Fruit fly (Drosophila melanogaster) whole organism, embryonic: Measurements from ENCODE around the gene CG32161.

ENCODE experiments used
- Adf1 ChIP-seq: fragments of 200-800 bp; sonication (Bioruptor generic); IDR thresholded peaks from 2 replicates; pipeline ENCODE4 v1.3.6; 2022; ENCODE audit warnings: missing biosample characterization, missing genetic modification characterization
- BtbVII ChIP-seq: fragments of 200-800 bp; sonication (Bioruptor generic); optimal IDR thresholded peaks from 3 replicates; lab custom pipeline; 2017; ENCODE audit warnings: missing biosample characterization, mild to moderate bottlenecking, missing genetic modification characterization
- CG10274 ChIP-seq: fragments of 200-800 bp; sonication (Bioruptor generic); optimal IDR thresholded peaks from 3 replicates; lab custom pipeline; 2017; ENCODE audit warnings: missing biosample characterization, mild to moderate bottlenecking, missing genetic modification characterization
- CG11093 ChIP-seq: fragments of 200-800 bp; sonication (Bioruptor generic); IDR thresholded peaks from 3 replicates; pipeline ENCODE4 v1.3.6; 2022; ENCODE audit warnings: missing biosample characterization, missing genetic modification characterization
- CG12236 ChIP-seq: fragments of 200-800 bp; sonication (Bioruptor generic); optimal IDR thresholded peaks from 2 replicates; lab custom pipeline; 2016; ENCODE audit warnings: missing biosample characterization, missing genetic modification characterization
- CG1233 ChIP-seq: fragments of 200-800 bp; sonication (Bioruptor generic); optimal IDR thresholded peaks from 4 replicates; lab custom pipeline; 2018; ENCODE audit warnings: missing biosample characterization, mild to moderate bottlenecking, missing genetic modification characterization
- CG13296 ChIP-seq: fragments of 200-800 bp; sonication (Bioruptor generic); optimal IDR thresholded peaks from 3 replicates; lab custom pipeline; 2018; ENCODE audit warnings: missing biosample characterization, mild to moderate bottlenecking, missing genetic modification characterization
- CG13624 ChIP-seq: fragments of 200-800 bp; sonication (Bioruptor generic); optimal IDR thresholded peaks from 2 replicates; lab custom pipeline; 2016; ENCODE audit warnings: missing biosample characterization, missing genetic modification characterization
- CG14014 ChIP-seq: fragments of 200-800 bp; sonication (Bioruptor generic); IDR thresholded peaks from 2 replicates; pipeline ENCODE4 v1.3.6; 2022; ENCODE audit warnings: missing biosample characterization, missing genetic modification characterization
- CG17328 ChIP-seq: fragments of 200-800 bp; sonication (Bioruptor generic); IDR thresholded peaks from 2 replicates; pipeline ENCODE4 v1.3.6; 2022; ENCODE audit warnings: missing biosample characterization, missing genetic modification characterization
- CG17359 ChIP-seq: fragments of 200-800 bp; sonication (Bioruptor generic); optimal IDR thresholded peaks from 3 replicates; lab custom pipeline; 2018; ENCODE audit warnings: missing biosample characterization, mild to moderate bottlenecking, missing genetic modification characterization, moderate library complexity
- CG18599 ChIP-seq: fragments of 200-800 bp; sonication (Bioruptor generic); optimal IDR thresholded peaks from 3 replicates; lab custom pipeline; 2017; ENCODE audit warnings: missing biosample characterization, missing genetic modification characterization, mild to moderate bottlenecking, moderate library complexity, missing genetic modification reagents
- CG18764 ChIP-seq: fragments of 200-800 bp; sonication (Bioruptor generic); optimal IDR thresholded peaks from 3 replicates; lab custom pipeline; 2016; ENCODE audit warnings: missing biosample characterization, missing genetic modification characterization
- CG2712 ChIP-seq: fragments of 200-800 bp; optimal IDR thresholded peaks from 3 replicates; lab custom pipeline; 2019; ENCODE audit warnings: missing biosample characterization, mild to moderate bottlenecking, missing genetic modification characterization, moderate library complexity
- CG30403 ChIP-seq: fragments of 200-800 bp; sonication (Bioruptor generic); optimal IDR thresholded peaks from 3 replicates; lab custom pipeline; 2016; ENCODE audit warnings: missing biosample characterization, missing genetic modification characterization
- CG31441 ChIP-seq: fragments of 200-800 bp; sonication (Bioruptor generic); IDR thresholded peaks from 2 replicates; pipeline ENCODE4 v1.3.6; 2022; ENCODE audit warnings: missing biosample characterization, missing genetic modification characterization
- CG34224 ChIP-seq: fragments of 200-800 bp; sonication (Bioruptor generic); IDR thresholded peaks from 3 replicates; pipeline ENCODE4 v1.3.6; 2022; ENCODE audit warnings: missing biosample characterization, missing genetic modification characterization; ENCODE audit not compliant: partially characterized antibody
- CG4424 ChIP-seq: fragments of 200-800 bp; sonication (Bioruptor generic); optimal IDR thresholded peaks from 3 replicates; lab custom pipeline; 2016; ENCODE audit warnings: missing biosample characterization, missing genetic modification characterization
- CG7928 ChIP-seq: fragments of 200-800 bp; sonication (Bioruptor generic); optimal IDR thresholded peaks from 2 replicates; lab custom pipeline; 2017; ENCODE audit warnings: missing biosample characterization, mild to moderate bottlenecking, missing genetic modification characterization
- CG8359 ChIP-seq: fragments of 200-800 bp; sonication (Bioruptor generic); optimal IDR thresholded peaks from 2 replicates; lab custom pipeline; 2017; ENCODE audit warnings: missing biosample characterization, mild to moderate bottlenecking, missing genetic modification characterization, borderline replicate concordance
- CkIIα-i1 ChIP-seq: fragments of 200-800 bp; sonication (Bioruptor generic); IDR thresholded peaks from 2 replicates; pipeline ENCODE4 v1.3.6; 2022; ENCODE audit warnings: missing biosample characterization, missing genetic modification characterization
- D19A ChIP-seq: fragments of 200-800 bp; optimal IDR thresholded peaks from 3 replicates; lab custom pipeline; 2019; ENCODE audit warnings: missing biosample characterization, mild to moderate bottlenecking, missing genetic modification characterization, moderate library complexity
- HHEX ChIP-seq: fragments of 200-800 bp; sonication (Bioruptor generic); optimal IDR thresholded peaks from 3 replicates; lab custom pipeline; 2017; ENCODE audit warnings: missing biosample characterization, mild to moderate bottlenecking, missing genetic modification characterization, missing genetic modification reagents
- HLHmδ ChIP-seq: fragments of 200-800 bp; sonication (Bioruptor generic); optimal IDR thresholded peaks from 2 replicates; lab custom pipeline; 2018; ENCODE audit warnings: missing biosample characterization, mild to moderate bottlenecking, missing genetic modification characterization, moderate library complexity
- Hey ChIP-seq: fragments of 200-800 bp; sonication (Bioruptor generic); optimal IDR thresholded peaks from 3 replicates; lab custom pipeline; 2018; ENCODE audit warnings: missing biosample characterization, mild to moderate bottlenecking, missing genetic modification characterization
- Hmx ChIP-seq: fragments of 200-800 bp; sonication (Bioruptor generic); optimal IDR thresholded peaks from 2 replicates; lab custom pipeline; 2016; ENCODE audit warnings: missing biosample characterization, missing genetic modification characterization
- Max ChIP-seq: fragments of 200-800 bp; sonication (Bioruptor generic); optimal IDR thresholded peaks from 2 replicates; lab custom pipeline; 2016; ENCODE audit warnings: missing biosample characterization, mild to moderate bottlenecking, missing genetic modification characterization
- Myb ChIP-seq: fragments of 200-800 bp; sonication (Bioruptor generic); optimal IDR thresholded peaks from 2 replicates; lab custom pipeline; 2016; ENCODE audit warnings: missing biosample characterization, missing genetic modification characterization
- Poxn ChIP-seq: fragments of 200-800 bp; sonication (Bioruptor generic); IDR thresholded peaks from 2 replicates; pipeline ENCODE4 v1.3.6; 2022; ENCODE audit warnings: missing biosample characterization, missing genetic modification characterization
- Sox102F ChIP-seq: fragments of 200-800 bp; sonication (Bioruptor generic); optimal IDR thresholded peaks from 2 replicates; lab custom pipeline; 2018; ENCODE audit warnings: missing biosample characterization, mild to moderate bottlenecking, missing genetic modification characterization, moderate library complexity
- Tbp ChIP-seq: fragments of >200 bp; optimal IDR thresholded peaks from 2 replicates; lab custom pipeline; 2018; ENCODE audit warnings: missing biosample characterization, missing genetic modification characterization
- Trl ChIP-seq, 3 experiments: fragments of >200 bp in 2 of 3; fragments of 200-800 bp in 1 of 3; sonication (Bioruptor generic) in 1 of 3; optimal IDR thresholded peaks; 2 replicates in 1 of 3; 3 replicates in 2 of 3; lab custom pipeline; 2016 to 2017; ENCODE audit warnings: missing biosample characterization in 1 of 3, missing genetic modification characterization in 1 of 3
- ap ChIP-seq: fragments of 200-800 bp; sonication (Bioruptor generic); IDR thresholded peaks from 2 replicates; pipeline ENCODE4 v1.3.6; 2022; ENCODE audit warnings: missing biosample characterization, missing genetic modification characterization
- ara ChIP-seq: fragments of 200-800 bp; sonication (Bioruptor generic); IDR thresholded peaks from 2 replicates; pipeline ENCODE4 v1.3.6; 2022; ENCODE audit warnings: missing biosample characterization, missing genetic modification characterization
- az2 ChIP-seq: fragments of 200-800 bp; sonication (Bioruptor generic); optimal IDR thresholded peaks from 3 replicates; lab custom pipeline; 2016; ENCODE audit warnings: missing biosample characterization, missing genetic modification characterization
- bigmax ChIP-seq: fragments of 200-800 bp; sonication (Bioruptor generic); optimal IDR thresholded peaks from 2 replicates; lab custom pipeline; 2018; ENCODE audit warnings: missing biosample characterization, mild to moderate bottlenecking, missing genetic modification characterization
- chinmo ChIP-seq: fragments of 200-800 bp; sonication (Bioruptor generic); IDR thresholded peaks from 4 replicates; pipeline ENCODE4 v1.3.6; 2022; ENCODE audit warnings: missing biosample characterization, missing genetic modification characterization; ENCODE audit not compliant: partially characterized antibody
- dati ChIP-seq: fragments of 200-800 bp; sonication (Bioruptor generic); IDR thresholded peaks from 2 replicates; pipeline ENCODE4 v1.3.6; 2022; ENCODE audit warnings: missing biosample characterization, missing genetic modification characterization
- esg ChIP-seq: fragments of 200-800 bp; sonication (Bioruptor generic); conservative IDR thresholded peaks from 2 replicates; pipeline ENCODE4 v1.3.6; 2022; ENCODE audit warnings: missing biosample characterization, missing genetic modification characterization
- gfzf ChIP-seq: fragments of 200-800 bp; sonication (Bioruptor generic); optimal IDR thresholded peaks from 2 replicates; lab custom pipeline; 2016; ENCODE audit warnings: missing biosample characterization, mild to moderate bottlenecking, missing genetic modification characterization, moderate library complexity
- jing ChIP-seq: fragments of 200-800 bp; sonication (Bioruptor generic); optimal IDR thresholded peaks from 2 replicates; lab custom pipeline; 2018; ENCODE audit warnings: missing biosample characterization, mild to moderate bottlenecking, missing genetic modification characterization
- lov ChIP-seq, 2 experiments: fragments of 200-800 bp in 1 of 2; fragments of >200 bp in 1 of 2; sonication (Bioruptor generic) in 1 of 2; IDR thresholded peaks in 1 of 2; optimal IDR thresholded peaks in 1 of 2; 2 replicates in 1 of 2; 3 replicates in 1 of 2; pipeline versions ENCODE4 v1.3.6 to Lab custom; 2017 to 2022; ENCODE audit warnings: missing biosample characterization in 1 of 2, missing genetic modification characterization in 1 of 2
- maf-S ChIP-seq: fragments of 200-800 bp; sonication (Bioruptor generic); optimal IDR thresholded peaks from 2 replicates; lab custom pipeline; 2016; ENCODE audit warnings: missing biosample characterization, missing genetic modification characterization
- nerfin-1 ChIP-seq: fragments of 200-800 bp; sonication (Bioruptor generic); optimal IDR thresholded peaks from 3 replicates; lab custom pipeline; 2019; ENCODE audit warnings: missing biosample characterization, mild to moderate bottlenecking, missing genetic modification characterization, moderate library complexity
- ro ChIP-seq: fragments of 200-800 bp; sonication (Bioruptor generic); IDR thresholded peaks from 2 replicates; pipeline ENCODE4 v1.3.6; 2022; ENCODE audit warnings: missing biosample characterization, missing genetic modification characterization
- run ChIP-seq: fragments of 200-800 bp; sonication (Bioruptor generic); optimal IDR thresholded peaks from 3 replicates; lab custom pipeline; 2018; ENCODE audit warnings: missing biosample characterization, mild to moderate bottlenecking, missing genetic modification characterization
- salm ChIP-seq: fragments of 200-800 bp; sonication (Bioruptor generic); optimal IDR thresholded peaks from 2 replicates; lab custom pipeline; 2018; ENCODE audit warnings: missing biosample characterization, mild to moderate bottlenecking, missing genetic modification characterization
- schlank ChIP-seq: fragments of 200-800 bp; sonication (Bioruptor generic); optimal IDR thresholded peaks from 2 replicates; lab custom pipeline; 2018; ENCODE audit warnings: missing biosample characterization, mild to moderate bottlenecking, missing genetic modification characterization
- sens ChIP-seq: fragments of 200-800 bp; sonication (Bioruptor generic); peaks from one replicate; lab custom pipeline; 2016; ENCODE audit warnings: missing biosample characterization, missing genetic modification characterization
- slbo ChIP-seq: fragments of 200-800 bp; sonication (Bioruptor generic); IDR thresholded peaks from 2 replicates; pipeline ENCODE4 v1.3.6; 2022; ENCODE audit warnings: missing biosample characterization, missing genetic modification characterization
- z ChIP-seq: fragments of 200-800 bp; sonication (Bioruptor generic); IDR thresholded peaks from 3 replicates; pipeline ENCODE4 v1.3.6; 2022; ENCODE audit warnings: missing biosample characterization, missing genetic modification characterization

Gene CG32161

DNA sequence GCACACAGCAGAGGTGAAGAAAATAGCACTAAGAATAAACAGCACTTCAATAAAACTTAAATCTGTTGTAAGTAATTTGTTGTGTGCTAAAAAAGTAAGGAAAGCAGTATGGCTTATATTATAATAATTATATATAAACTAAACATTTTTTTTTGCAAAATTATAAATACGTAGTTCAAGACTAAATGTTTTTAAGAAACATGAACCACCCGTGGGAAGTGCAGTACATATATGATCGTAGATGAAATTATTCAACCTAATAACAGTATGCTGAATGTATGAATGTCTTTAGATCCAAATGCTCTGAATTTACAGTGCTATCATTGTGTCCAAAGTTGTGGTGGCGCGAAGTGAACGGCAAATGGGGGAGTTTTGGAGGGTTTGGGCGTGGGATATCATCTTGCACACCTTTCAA, 24.7 kb downstream of the CG32161 start (continued):
- TF ChIP-seq CG17359 (peak; percentile 34), CG18764 (no peak), CG13624 (no peak), maf-S (GFP tag; lab: Kevin White, UChicago) (no peak), Max (GFP tag; lab: Kevin White, UChicago) (no peak), CG31441 (peak; percentile 53; the same call in 1 of the 2 replicates), Sox102F (GFP tag; lab: Kevin White, UChicago) (peak; percentile 49), ara (GFP tag; lab: Robert Waterston, UW) (no peak), ap (no peak), lov (optimal IDR thresholded peaks at IDR 0.05; lab: Kevin White, UChicago) (no peak), lov (GFP tag; IDR thresholded peaks at IDR 0.05; lab: Robert Waterston, UW) (no peak), salm (tag; lab: Kevin White, UChicago) (no peak), CG30403 (GFP tag; lab: Kevin White, UChicago) (peak; percentile 43), Tbp (GFP tag; lab: Kevin White, UChicago) (no peak), ro (no peak), run (tag; lab: Kevin White, UChicago) (no peak), CG10274 (GFP tag; lab: Kevin White, UChicago) (peak; percentile 7), CG14014 (GFP tag; lab: Robert Waterston, UW) (no peak), HHEX (GFP tag; lab: Kevin White, UChicago) (peak; percentile 56), CG8359 (GFP tag; lab: Kevin White, UChicago) (no peak), CG17328 (GFP tag; lab: Robert Waterston, UW) (no peak), Hmx (no peak), Myb (no peak), CG34224 (no peak), dati (GFP tag; lab: Robert Waterston, UW) (no peak), bigmax (GFP tag; lab: Kevin White, UChicago) (no peak), BtbVII (GFP tag; lab: Kevin White, UChicago) (peak; percentile 31), CG4424 (no peak), CG7928 (no peak), nerfin-1 (no peak), Poxn (GFP tag; lab: Robert Waterston, UW) (no peak), CG2712 (tag; lab: Kevin White, UChicago) (peak; percentile 57), az2 (GFP tag; lab: Kevin White, UChicago) (peak; percentile 8), chinmo (GFP tag; lab: Robert Waterston, UW) (no peak), CG11093 (GFP tag; lab: Robert Waterston, UW) (no peak), D19A (tag; lab: Kevin White, UChicago) (peak; percentile 29), CG18599 (GFP tag; lab: Kevin White, UChicago) (peak; percentile 51), CkIIα-i1 (GFP tag; lab: Robert Waterston, UW) (no peak), schlank (tag; lab: Kevin White, UChicago) (no peak), esg (GFP tag; lab: Robert Waterston, UW) (no peak), CG13296 (no peak), z (no peak), gfzf (GFP tag; lab: Kevin White, UChicago) (no peak), sens (GFP tag; lab: Kevin White, UChicago) (no peak), Adf1 (no peak), HLHmδ (no peak), CG12236 (GFP tag; lab: Kevin White, UChicago) (no peak), Hey (tag; lab: Kevin White, UChicago) (no peak), jing (GFP tag; lab: Kevin White, UChicago) (no peak), Trl (optimal IDR thresholded peaks at IDR 0.05; lab: Kevin White, UChicago) (no peak), Trl (GFP tag; optimal IDR thresholded peaks at IDR 0.05; lab: Kevin White, UChicago) (no peak), slbo (GFP tag; lab: Robert Waterston, UW) (no peak), CG1233 (GFP tag; lab: Kevin White, UChicago) (no peak)
